Fruit fly (Drosophila melanogaster): ENCODE data around the gene cdm.

cdm gene

dm6 chr3R:18220211-18220749 is 37.0 kb upstream of the cdm start, which contains the start of the genes CG7988 and CG7183 (continued):
- TF ChIP-seq CG15479 (GFP tag; optimal IDR thresholded peaks at IDR 0.05) (peak; percentile 79), CG5180 (GFP tag; optimal IDR thresholded peaks at IDR 0.05) (peak; percentile 75), unc-4 (GFP tag; IDR thresholded peaks at IDR 0.05; ENCODE audit: partially characterized antibody) (peak; percentile 20; the same call in 1 of the 2 replicates), CG2712 (tag; optimal IDR thresholded peaks at IDR 0.05) (peak; percentile 99), dpn (GFP tag; optimal IDR thresholded peaks at IDR 0.05) (peak; percentile 96 to 99), CG6254 (GFP tag; optimal IDR thresholded peaks at IDR 0.05) (peak; percentile 87), hbn (GFP tag; IDR thresholded peaks at IDR 0.05; ENCODE audit: partially characterized antibody) (no peak), Ada2b (GFP tag; IDR thresholded peaks at IDR 0.05) (peak; percentile 98), hkb (optimal IDR thresholded peaks at IDR 0.05) (no peak), hkb (GFP tag; IDR thresholded peaks at IDR 0.05) (peak; percentile 98), psq (GFP tag; optimal IDR thresholded peaks at IDR 0.05) (peak; percentile 92), CG2875 (GFP tag; optimal IDR thresholded peaks at IDR 0.05) (peak; percentile 93), PHDP (tag; optimal IDR thresholded peaks at IDR 0.05) (peak; percentile 98), sqz (GFP tag; optimal IDR thresholded peaks at IDR 0.05) (peak; percentile 90), CG18764 (GFP tag; optimal IDR thresholded peaks at IDR 0.05) (peak; percentile 96), h (optimal IDR thresholded peaks at IDR 0.05) (no peak), sc (optimal IDR thresholded peaks at IDR 0.05) (no peak), sc (GFP tag; optimal IDR thresholded peaks at IDR 0.05) (peak; percentile 97), bcd (GFP tag; optimal IDR thresholded peaks at IDR 0.05) (peak; percentile 96), TFAM (GFP tag; optimal IDR thresholded peaks at IDR 0.05) (peak; percentile 66), C15 (GFP tag; IDR thresholded peaks at IDR 0.05) (peak; percentile 96), Drgx (GFP tag; IDR thresholded peaks at IDR 0.05) (peak; percentile 98), prd (optimal IDR thresholded peaks at IDR 0.05) (no peak), prd (GFP tag; IDR thresholded peaks at IDR 0.05) (peak; percentile 99), kay (GFP tag; optimal IDR thresholded peaks at IDR 0.05) (peak; percentile 96), NfI (GFP tag; optimal IDR thresholded peaks at IDR 0.05) (peak; percentile 97), CG12299 (tag; optimal IDR thresholded peaks at IDR 0.05) (peak; percentile 97), CG12236 (GFP tag; optimal IDR thresholded peaks at IDR 0.05) (peak; percentile 89), Ptx1 (GFP tag; IDR thresholded peaks at IDR 0.05) (peak; percentile 100), CG5245 (GFP tag; optimal IDR thresholded peaks at IDR 0.05) (peak; percentile 94), bigmax (GFP tag; optimal IDR thresholded peaks at IDR 0.05) (peak; percentile 29), Hr78 (GFP tag; optimal IDR thresholded peaks at IDR 0.05) (peak in 1 of 2 experiments; percentile 92), Fer3 (tag; optimal IDR thresholded peaks at IDR 0.05) (peak; percentile 98), slp2 (GFP tag; optimal IDR thresholded peaks at IDR 0.05) (peak; percentile 86), tin (GFP tag; optimal IDR thresholded peaks at IDR 0.05) (peak; percentile 97), CoRest (tag; optimal IDR thresholded peaks at IDR 0.05) (peak; percentile 99), CG6175 (GFP tag; IDR thresholded peaks at IDR 0.05) (peak; percentile 93), toy (GFP tag; IDR thresholded peaks at IDR 0.05) (peak; percentile 95), rib (GFP tag; IDR thresholded peaks at IDR 0.05) (peak; percentile 97), gt (GFP tag; IDR thresholded peaks at IDR 0.05) (peak; percentile 94), crp (GFP tag; optimal IDR thresholded peaks at IDR 0.05) (peak; percentile 98), eve (GFP tag; optimal IDR thresholded peaks at IDR 0.05) (peak in 1 of 2 experiments; percentile 70), nom (GFP tag; optimal IDR thresholded peaks at IDR 0.05) (peak; percentile 89), grn (GFP tag; optimal IDR thresholded peaks at IDR 0.05) (no peak), CG6272 (GFP tag; IDR thresholded peaks at IDR 0.05) (peak; percentile 98), gsb (GFP tag; IDR thresholded peaks at IDR 0.05) (peak; percentile 94), CG9727 (GFP tag; optimal IDR thresholded peaks at IDR 0.05) (peak; percentile 98), CG12071 (GFP tag; optimal IDR thresholded peaks at IDR 0.05) (peak; percentile 83), H2.0 (GFP tag; IDR thresholded peaks at IDR 0.05) (peak; percentile 99), Bgb (GFP tag; IDR thresholded peaks at IDR 0.05; ENCODE audit: partially characterized antibody) (no peak), CG9609 (GFP tag; optimal IDR thresholded peaks at IDR 0.05) (peak; percentile 92)
